Worm (Caenorhabditis elegans): ENCODE measurements around the gene ctsa-4.1.

ce11 chrII:6387937-6388336 lies 21.1 kb downstream of the ctsa-4.1 start, which contains the start of gene F58F12.2:
- TF ChIP-seq ref-1 (GFP tag; conservative IDR thresholded peaks at IDR 0.05) (no peak), tab-1 (GFP tag; IDR thresholded peaks at IDR 0.05) (no peak)
